Worm (Caenorhabditis elegans): ENCODE results near the gene str-32.

str-32 gene

DNA sequence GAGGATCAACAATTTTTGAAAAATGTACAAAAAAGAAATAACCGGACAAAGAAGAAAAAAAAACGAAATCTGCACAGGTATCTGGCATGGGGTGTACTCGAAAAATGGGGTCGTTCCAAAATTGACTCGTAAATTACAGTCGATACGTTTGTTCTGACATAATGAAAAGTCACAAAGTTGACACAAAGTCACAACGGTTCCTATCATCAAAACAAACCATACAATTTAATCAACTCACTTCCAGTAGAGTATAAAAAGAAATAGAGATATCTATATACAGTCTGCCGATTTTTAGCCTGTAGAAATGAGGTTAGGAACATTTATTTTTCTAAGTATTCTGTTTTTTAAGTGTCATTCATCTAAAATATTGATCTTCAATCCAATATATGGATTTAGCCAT is 3.2 kb upstream of the str-32 start, which contains the start of gene T19H12.12:
Gene T19H12.12, plus strand, starts transcription at position 301 of the 400 bp plus-strand sequence.
- TF ChIP-seq pes-1 (GFP tag; IDR thresholded peaks at IDR 0.05) = no peak
- TF ChIP-seq tbx-11 (GFP tag; IDR thresholded peaks at IDR 0.05) = no peak
- no peak for TF ChIP-seq hmbx-1 (tag; optimal IDR thresholded peaks at IDR 0.05)
- no peak for TF ChIP-seq flt-1 (GFP tag; IDR thresholded peaks at IDR 0.05)
- TF ChIP-seq B0310.2 (tag; optimal IDR thresholded peaks at IDR 0.05) = no peak

DNA sequence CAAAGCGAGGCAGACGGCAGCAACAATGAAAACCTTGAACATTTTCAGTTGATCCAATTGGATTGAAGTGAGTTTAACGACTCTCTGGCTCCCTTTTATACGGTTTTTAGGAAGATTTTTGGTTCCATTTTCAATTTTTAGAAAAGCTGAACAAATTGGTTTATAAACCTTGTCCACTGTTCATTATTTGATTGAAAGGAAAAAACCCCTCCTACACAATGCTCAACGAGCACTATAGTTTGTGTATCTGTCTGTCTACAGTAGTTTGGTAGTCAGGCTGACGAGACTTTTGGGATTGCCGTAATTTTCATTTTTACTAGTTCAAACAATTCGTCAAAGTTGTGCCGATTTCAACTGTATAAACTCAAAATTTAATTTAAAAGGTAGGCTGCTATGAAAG is 2.0 kb downstream of the str-32 start, which contains the start of gene T19H12.15:
Gene T19H12.15, minus strand, starts transcription at position 101 of the 400 bp plus-strand sequence.
- no peak for TF ChIP-seq ceh-13 (GFP tag; optimal IDR thresholded peaks at IDR 0.05)
- TF ChIP-seq B0310.2 (tag; optimal IDR thresholded peaks at IDR 0.05) = no peak

DNA sequence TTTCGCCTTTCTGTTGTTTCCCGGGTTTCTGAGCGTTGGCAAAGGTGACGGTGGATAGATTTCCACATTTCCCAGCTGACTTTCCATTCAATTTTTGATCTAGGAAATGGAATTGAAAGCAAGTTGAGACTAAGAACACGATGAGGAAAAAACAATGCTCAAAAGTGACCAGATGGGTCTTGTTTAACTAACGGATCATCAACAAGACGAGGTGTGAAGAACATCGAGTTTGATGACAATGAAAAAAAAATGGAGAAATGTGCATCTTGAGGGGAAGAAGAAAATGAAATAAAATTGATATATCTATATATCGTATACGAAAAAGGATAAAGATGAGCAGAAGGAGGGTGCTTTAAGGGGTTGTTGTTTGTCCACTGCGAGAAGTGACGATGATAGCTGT is 3.7 kb downstream of the str-32 start, which contains the start of gene T19H12.6:
Gene T19H12.6, minus strand, starts transcription at position 101 of the 400 bp plus-strand sequence.
- TF ChIP-seq ceh-13 (GFP tag; optimal IDR thresholded peaks at IDR 0.05) = no peak
- TF ChIP-seq B0310.2 (tag; optimal IDR thresholded peaks at IDR 0.05) = no peak
- TF ChIP-seq sea-1 (GFP tag; conservative IDR thresholded peaks at IDR 0.05) = no peak
- TF ChIP-seq hmg-4 (GFP tag; optimal IDR thresholded peaks at IDR 0.05) = no peak

DNA sequence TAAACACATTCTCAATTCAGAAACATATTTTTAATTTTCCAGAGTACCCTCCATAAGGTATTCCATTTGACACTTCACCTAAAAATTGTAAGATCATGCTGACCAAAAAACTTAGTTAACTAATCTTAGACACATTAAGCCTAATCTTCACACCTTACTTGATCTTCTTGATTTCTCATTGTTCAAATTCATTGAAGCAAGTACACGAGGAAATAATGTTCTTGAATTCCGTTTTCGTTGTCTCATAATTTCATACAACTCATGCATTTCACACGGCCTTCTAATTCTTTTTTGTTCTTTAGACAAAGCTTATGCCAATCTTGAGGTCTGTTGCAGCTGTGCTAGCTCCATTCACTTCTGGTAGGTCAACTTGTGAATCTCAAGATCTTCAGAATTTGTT is 9.3 kb downstream of the str-32 start, which contains the start of gene srd-33:
Gene srd-33, plus strand, starts transcription at position 301 of the 400 bp plus-strand sequence.
- TF ChIP-seq F13C5.2 (tag; optimal IDR thresholded peaks at IDR 0.05) (no peak), B0310.2 (tag; optimal IDR thresholded peaks at IDR 0.05) (no peak), hmg-4 (GFP tag; optimal IDR thresholded peaks at IDR 0.05) (no peak), ceh-36 (tag; optimal IDR thresholded peaks at IDR 0.05) (no peak), hmbx-1 (tag; optimal IDR thresholded peaks at IDR 0.05) (no peak)

DNA sequence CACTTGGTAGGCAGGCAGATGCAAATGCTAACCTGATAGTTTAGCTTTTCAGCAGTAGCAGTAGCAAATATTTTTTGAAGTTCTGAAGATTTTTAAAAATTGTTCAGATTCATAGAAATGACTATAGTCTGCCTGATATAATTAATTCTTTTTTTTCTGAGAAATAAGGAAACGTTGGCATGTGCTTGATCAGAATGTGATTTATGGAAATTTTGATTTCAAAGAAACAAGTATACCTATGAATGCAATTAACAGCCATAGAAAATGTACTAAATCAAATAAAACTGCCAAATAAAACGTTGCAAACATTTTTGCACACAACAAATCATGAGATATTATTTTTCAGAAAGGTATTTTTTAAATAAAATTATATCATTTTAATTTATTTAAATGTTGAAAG is 10.7 kb downstream of the str-32 start:
- TF ChIP-seq aly-1 (tag; optimal IDR thresholded peaks at IDR 0.05) = no peak
- TF ChIP-seq hmg-4 (GFP tag; optimal IDR thresholded peaks at IDR 0.05) = no peak
- TF ChIP-seq flt-1 (GFP tag; IDR thresholded peaks at IDR 0.05) = no peak
- no peak for TF ChIP-seq ceh-36 (tag; optimal IDR thresholded peaks at IDR 0.05)
- no peak for TF ChIP-seq tbx-11 (GFP tag; IDR thresholded peaks at IDR 0.05)
- no peak for TF ChIP-seq F13C5.2 (tag; optimal IDR thresholded peaks at IDR 0.05)
- TF ChIP-seq hnd-1 (tag; optimal IDR thresholded peaks at IDR 0.05) = no peak
- TF ChIP-seq tra-4 (tag; optimal IDR thresholded peaks at IDR 0.05) = no peak
- no peak for TF ChIP-seq ets-7 (tag; optimal IDR thresholded peaks at IDR 0.05)
- TF ChIP-seq hmbx-1 (tag; optimal IDR thresholded peaks at IDR 0.05) = no peak
- TF ChIP-seq ceh-13 (GFP tag; optimal IDR thresholded peaks at IDR 0.05) = no peak
- no peak for TF ChIP-seq pes-1 (GFP tag; IDR thresholded peaks at IDR 0.05)

DNA sequence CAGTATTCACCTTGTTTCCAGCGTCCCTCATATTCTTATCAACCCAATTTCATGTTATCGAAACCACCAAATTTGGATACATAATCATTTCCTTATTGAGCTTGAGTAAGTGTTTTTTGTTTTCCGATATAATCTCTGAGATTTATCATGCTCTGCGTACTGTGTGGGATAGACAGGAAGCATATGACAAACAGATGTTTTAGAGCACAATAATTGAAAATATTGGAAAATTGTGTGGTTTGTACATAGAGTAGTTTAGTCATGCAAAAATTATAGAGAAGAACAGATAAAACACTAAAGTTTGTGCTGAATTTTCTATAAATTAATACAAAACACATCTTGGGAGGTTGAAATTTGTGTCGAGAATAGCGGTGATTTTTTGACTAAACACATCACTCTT is 12.6 kb downstream of the str-32 start:
- TF ChIP-seq aly-1 (tag; optimal IDR thresholded peaks at IDR 0.05) = no peak
- TF ChIP-seq ceh-36 (tag; optimal IDR thresholded peaks at IDR 0.05) = no peak
- TF ChIP-seq B0310.2 (tag; optimal IDR thresholded peaks at IDR 0.05) = no peak
- no peak for TF ChIP-seq ama-1 (optimal IDR thresholded peaks at IDR 0.05)

DNA sequence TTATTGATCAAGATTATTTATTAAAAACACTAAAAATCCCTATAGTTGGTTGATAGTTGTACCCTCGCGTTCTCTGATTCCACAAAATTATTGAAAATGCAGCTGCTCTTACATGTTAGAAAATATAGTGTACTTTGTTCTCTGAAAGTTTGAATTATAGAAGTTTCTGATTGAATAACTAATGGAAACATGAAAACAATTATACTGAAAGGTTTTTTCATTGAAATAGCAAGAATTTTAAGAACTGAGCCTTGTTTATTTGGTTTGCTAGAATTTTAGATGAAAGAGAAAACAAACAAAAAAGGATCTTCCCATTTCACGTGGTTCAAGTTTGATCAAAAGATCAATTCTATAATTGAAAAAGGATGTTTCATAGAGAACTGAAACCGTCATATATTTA is 13.7 kb downstream of the str-32 start:
- TF ChIP-seq ceh-13 (GFP tag; optimal IDR thresholded peaks at IDR 0.05) (no peak), ama-1 (optimal IDR thresholded peaks at IDR 0.05) (no peak), aly-1 (tag; optimal IDR thresholded peaks at IDR 0.05) (no peak), sea-1 (GFP tag; conservative IDR thresholded peaks at IDR 0.05) (no peak), scrt-1 (GFP tag; IDR thresholded peaks at IDR 0.05) (no peak), B0310.2 (tag; optimal IDR thresholded peaks at IDR 0.05) (no peak), hnd-1 (tag; optimal IDR thresholded peaks at IDR 0.05) (no peak), tbx-11 (GFP tag; IDR thresholded peaks at IDR 0.05) (no peak), tra-4 (tag; optimal IDR thresholded peaks at IDR 0.05) (no peak), hmg-4 (GFP tag; optimal IDR thresholded peaks at IDR 0.05) (no peak), pes-1 (GFP tag; IDR thresholded peaks at IDR 0.05) (no peak), flt-1 (GFP tag; IDR thresholded peaks at IDR 0.05) (no peak), ets-7 (tag; optimal IDR thresholded peaks at IDR 0.05) (no peak), hmbx-1 (tag; optimal IDR thresholded peaks at IDR 0.05) (no peak), tbx-37 (GFP tag; conservative IDR thresholded peaks at IDR 0.05) (no peak), F13C5.2 (tag; optimal IDR thresholded peaks at IDR 0.05) (no peak)

DNA sequence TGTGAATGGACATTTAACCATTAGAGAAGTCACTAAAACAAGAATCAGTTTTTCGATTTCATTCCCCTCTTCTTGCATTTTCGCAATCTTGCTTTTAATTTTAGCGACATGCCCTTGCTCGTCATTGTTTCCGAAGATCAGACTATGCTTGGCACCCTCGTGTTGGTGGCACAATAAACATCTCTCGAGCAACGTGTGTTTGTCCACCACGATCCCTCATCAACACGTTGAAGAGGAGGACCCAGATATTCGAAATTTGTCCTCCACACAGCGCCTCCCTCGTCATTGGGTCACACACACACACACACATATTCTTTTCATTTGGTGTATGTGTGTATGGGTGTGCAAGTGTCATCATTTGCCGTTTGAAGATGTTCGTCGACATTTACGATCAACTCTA is 15.9 kb downstream of the str-32 start, which contains the start of gene srd-32:
Gene srd-32, plus strand, starts transcription at position 301 of the 400 bp plus-strand sequence.
- TF ChIP-seq sea-1 (GFP tag; conservative IDR thresholded peaks at IDR 0.05) (no peak), F13C5.2 (tag; optimal IDR thresholded peaks at IDR 0.05) (no peak), pes-1 (GFP tag; IDR thresholded peaks at IDR 0.05) (no peak), flt-1 (GFP tag; IDR thresholded peaks at IDR 0.05) (no peak)

DNA sequence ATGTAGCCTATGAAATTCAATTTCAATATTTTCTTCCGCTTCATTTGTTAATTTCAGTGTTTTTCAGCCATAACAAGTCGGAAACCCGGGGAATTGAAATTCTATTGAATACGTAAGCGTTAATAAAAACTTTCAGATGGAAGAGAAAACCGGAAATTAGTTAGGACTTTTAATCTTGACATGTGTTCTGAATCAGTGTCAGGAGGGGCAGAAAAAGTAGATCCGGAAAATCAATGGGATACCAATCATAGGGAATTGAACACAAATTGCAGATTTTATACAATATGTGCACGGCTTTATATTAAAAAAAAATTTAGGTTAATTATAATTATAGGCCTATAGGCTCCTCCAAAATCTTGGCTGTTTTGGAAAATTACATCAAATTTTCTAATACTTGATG is 16.9 kb downstream of the str-32 start:
- TF ChIP-seq hnd-1 (tag; optimal IDR thresholded peaks at IDR 0.05) (no peak), ama-1 (optimal IDR thresholded peaks at IDR 0.05) (no peak), aly-1 (tag; optimal IDR thresholded peaks at IDR 0.05) (no peak), hmg-4 (GFP tag; optimal IDR thresholded peaks at IDR 0.05) (no peak), flt-1 (GFP tag; IDR thresholded peaks at IDR 0.05) (no peak), pes-1 (GFP tag; IDR thresholded peaks at IDR 0.05) (no peak), scrt-1 (GFP tag; IDR thresholded peaks at IDR 0.05) (no peak), ets-7 (tag; optimal IDR thresholded peaks at IDR 0.05) (no peak), hmbx-1 (tag; optimal IDR thresholded peaks at IDR 0.05) (no peak), tbx-11 (GFP tag; IDR thresholded peaks at IDR 0.05) (no peak), ceh-36 (tag; optimal IDR thresholded peaks at IDR 0.05) (no peak), tbx-37 (GFP tag; conservative IDR thresholded peaks at IDR 0.05) (no peak), F13C5.2 (tag; optimal IDR thresholded peaks at IDR 0.05) (no peak), sea-1 (GFP tag; conservative IDR thresholded peaks at IDR 0.05) (no peak), tra-4 (tag; optimal IDR thresholded peaks at IDR 0.05) (no peak), ceh-13 (GFP tag; optimal IDR thresholded peaks at IDR 0.05) (no peak), B0310.2 (tag; optimal IDR thresholded peaks at IDR 0.05) (no peak)

All from whole organism, early embryonic.